Worm (Caenorhabditis elegans) whole organism, L4 larva: ENCODE measurements around the gene nspd-6.

ENCODE experiments used
- aly-2 ChIP-seq: sonication (generic microtip); optimal IDR thresholded peaks from 2 replicates; lab custom pipeline; 2018; ENCODE audit warnings: missing biosample characterization, missing genetic modification characterization
- ces-1 ChIP-seq: fragments of 150-350 bp; sonication (generic microtip); optimal IDR thresholded peaks from 4 replicates; lab custom pipeline; 2014; ENCODE audit warnings: missing biosample characterization, missing genetic modification reagents, missing genetic modification characterization
- dpl-1 ChIP-seq: fragments of 150-350 bp; optimal IDR thresholded peaks from 2 replicates; lab custom pipeline; 2014; ENCODE audit warnings: missing biosample characterization, missing genetic modification reagents, missing genetic modification characterization
- hlh-30 ChIP-seq: sonication (generic microtip); optimal IDR thresholded peaks from 2 replicates; lab custom pipeline; 2017; ENCODE audit warnings: antibody characterized with exemption, mild to moderate bottlenecking, missing genetic modification characterization, missing compliant biosample characterization; ENCODE audit not compliant: insufficient read depth
- lin-1 ChIP-seq: fragments of 200-800 bp; sonication (Bioruptor generic); IDR thresholded peaks from 2 replicates; pipeline ENCODE4 v1.3.6; 2022; ENCODE audit warnings: missing genetic modification reagents, missing genetic modification characterization, missing compliant biosample characterization
- mdl-1 ChIP-seq, 2 experiments: fragments of 150-350 bp in 1 of 2; sonication (generic microtip) in 1 of 2; optimal IDR thresholded peaks; 2 replicates each; lab custom pipeline; 2014 to 2017; ENCODE audit warnings: missing biosample characterization in 2 of 2, missing genetic modification characterization in 2 of 2
- mxl-2 ChIP-seq: fragments of 200-800 bp; sonication (Bioruptor generic); conservative IDR thresholded peaks from 2 replicates; pipeline ENCODE4 v1.3.6; 2022; ENCODE audit warnings: missing genetic modification reagents, missing genetic modification characterization, missing compliant biosample characterization
- nhr-76 ChIP-seq: fragments of 150-350 bp; optimal IDR thresholded peaks from 2 replicates; lab custom pipeline; 2014; ENCODE audit warnings: missing biosample characterization, missing genetic modification characterization
- pha-4 ChIP-seq, 2 experiments: fragments of 150-350 bp in 1 of 2; fragments of 200-800 bp in 1 of 2; sonication (Bioruptor generic) in 1 of 2; IDR thresholded peaks in 1 of 2; optimal IDR thresholded peaks in 1 of 2; 2 replicates each; pipeline versions ENCODE4 v1.3.6 to Lab custom; 2014 to 2022; ENCODE audit warnings: missing genetic modification characterization in 2 of 2, missing genetic modification reagents in 2 of 2, missing biosample characterization in 1 of 2, missing compliant biosample characterization in 1 of 2
- unc-39 ChIP-seq: sonication (generic microtip); optimal IDR thresholded peaks from 2 replicates; lab custom pipeline; 2017; ENCODE audit warnings: missing biosample characterization, missing genetic modification characterization
- unc-62 ChIP-seq, 3 experiments: fragments of 150-350 bp in 1 of 3; sonication (generic microtip); optimal IDR thresholded peaks in 2 of 3; peaks in 1 of 3; 1 replicate in 1 of 3; 2 replicates in 2 of 3; lab custom pipeline; 2014 to 2017; ENCODE audit warnings: missing biosample characterization in 3 of 3, missing genetic modification characterization in 3 of 3, missing genetic modification reagents in 3 of 3, missing genotype in 1 of 3
- zip-11 ChIP-seq: fragments of 200-800 bp; sonication (Bioruptor generic); IDR thresholded peaks from 2 replicates; pipeline ENCODE4 v1.3.6; 2022; ENCODE audit warnings: missing genetic modification characterization, missing compliant biosample characterization

- TF ChIP-seq lin-1 (no peak), zip-11 (GFP tag; lab: Robert Waterston, UW) (no peak), ces-1 (GFP tag; lab: Kevin White, UChicago) (no peak), mdl-1 (tag; optimal IDR thresholded peaks at IDR 0.05; lab: Kevin White, UChicago) (no peak), pha-4 (GFP tag; IDR thresholded peaks at IDR 0.05; lab: Robert Waterston, UW) (no peak), pha-4 (tag; optimal IDR thresholded peaks at IDR 0.05; lab: Kevin White, UChicago) (no peak), hlh-30 (no peak), mxl-2 (GFP tag; lab: Robert Waterston, UW) (no peak), unc-62 (GFP tag; optimal IDR thresholded peaks at IDR 0.05 in 1 of 2; lab: Kevin White, UChicago) (no peak), unc-62 (tag; optimal IDR thresholded peaks at IDR 0.05; lab: Kevin White, UChicago) (no peak), nhr-76 (tag; lab: Kevin White, UChicago) (no peak), aly-2 (no peak), dpl-1 (GFP tag; lab: Kevin White, UChicago) (no peak), unc-39 (tag; lab: Kevin White, UChicago) (no peak)
Observed at ce11 chrIV:5200813-5201212, 35.3 kb upstream of the nspd-6 start.
